Fruit fly (Drosophila melanogaster) whole organism, pupa: ENCODE data around the gene Ilp2.
A peak's percentile ranks its signal among the peaks of the same experiment; 100 is the strongest.

Experiments
- CG10348 ChIP-seq: fragments of 200-800 bp; sonication (Bioruptor generic); IDR thresholded peaks from 2 replicates; pipeline ENCODE4 v1.3.6; 2022; ENCODE audit warnings: missing biosample characterization, missing genetic modification characterization
- CG12605 ChIP-seq: fragments of 200-800 bp; sonication (Bioruptor generic); IDR thresholded peaks from 2 replicates; pipeline ENCODE4 v1.3.6; 2022; ENCODE audit warnings: missing biosample characterization, missing genetic modification characterization
- CG13204 ChIP-seq: fragments of 200-800 bp; sonication (Bioruptor generic); optimal IDR thresholded peaks from 2 replicates; lab custom pipeline; 2018; ENCODE audit warnings: missing biosample characterization, mild to moderate bottlenecking, missing genetic modification characterization, moderate library complexity
- CG14655 ChIP-seq: fragments of 200-800 bp; sonication (Bioruptor generic); optimal IDR thresholded peaks from 3 replicates; lab custom pipeline; 2017; ENCODE audit warnings: mild to moderate bottlenecking, missing biosample characterization, missing genetic modification reagents, missing genetic modification characterization
- CG15710 ChIP-seq: fragments of 200-800 bp; sonication (Bioruptor generic); optimal IDR thresholded peaks from 2 replicates; lab custom pipeline; 2018; ENCODE audit warnings: missing biosample characterization, mild to moderate bottlenecking, missing genetic modification characterization, moderate library complexity
- CG17806 ChIP-seq: fragments of 200-800 bp; sonication (Bioruptor generic); optimal IDR thresholded peaks from 2 replicates; lab custom pipeline; 2018; ENCODE audit warnings: missing biosample characterization, mild to moderate bottlenecking, missing genetic modification characterization, moderate library complexity
- CG32121 ChIP-seq: fragments of 200-800 bp; sonication (Bioruptor generic); IDR thresholded peaks from 2 replicates; pipeline ENCODE4 v1.3.6; 2022; ENCODE audit warnings: missing biosample characterization, missing genetic modification characterization
- CG34367 ChIP-seq: fragments of 200-800 bp; sonication (Bioruptor generic); optimal IDR thresholded peaks from 2 replicates; lab custom pipeline; 2018; ENCODE audit warnings: missing biosample characterization, mild to moderate bottlenecking, missing genetic modification characterization
- CG4496 ChIP-seq: fragments of 200-800 bp; sonication (Bioruptor generic); IDR thresholded peaks from 3 replicates; pipeline ENCODE4 v1.3.6; 2022; ENCODE audit warnings: missing biosample characterization, missing genetic modification characterization
- CG8159 ChIP-seq: fragments of 200-800 bp; sonication (Bioruptor generic); optimal IDR thresholded peaks from 3 replicates; lab custom pipeline; 2018; ENCODE audit warnings: missing biosample characterization, mild to moderate bottlenecking, missing genetic modification characterization, moderate library complexity
- CG8301 ChIP-seq: fragments of 200-800 bp; sonication (Bioruptor generic); optimal IDR thresholded peaks from 2 replicates; lab custom pipeline; 2018; ENCODE audit warnings: missing biosample characterization, mild to moderate bottlenecking, missing genetic modification characterization
- CG9948 ChIP-seq: fragments of 200-800 bp; sonication (Bioruptor generic); optimal IDR thresholded peaks from 2 replicates; lab custom pipeline; 2018; ENCODE audit warnings: missing biosample characterization, mild to moderate bottlenecking, missing genetic modification characterization, moderate library complexity
- D1 ChIP-seq: fragments of 200-800 bp; sonication (Bioruptor generic); optimal IDR thresholded peaks from 2 replicates; lab custom pipeline; 2018; ENCODE audit warnings: missing biosample characterization, mild to moderate bottlenecking, missing genetic modification characterization, moderate library complexity
- EcR ChIP-seq: fragments of 200-800 bp; sonication (Bioruptor generic); optimal IDR thresholded peaks from 3 replicates; lab custom pipeline; 2019; ENCODE audit warnings: missing biosample characterization, missing genetic modification characterization, mild to moderate bottlenecking, moderate library complexity, missing genetic modification reagents
- Ets98B ChIP-seq: fragments of 200-800 bp; sonication (Bioruptor generic); IDR thresholded peaks from 2 replicates; pipeline ENCODE4 v1.3.6; 2022; ENCODE audit warnings: missing biosample characterization, missing genetic modification characterization
- Pif1A ChIP-seq: fragments of 200-800 bp; sonication (Bioruptor generic); optimal IDR thresholded peaks from 3 replicates; lab custom pipeline; 2016; ENCODE audit warnings: missing biosample characterization, missing genetic modification characterization
- Pif1B ChIP-seq: fragments of 200-800 bp; sonication (Bioruptor generic); optimal IDR thresholded peaks from 3 replicates; lab custom pipeline; 2016; ENCODE audit warnings: missing biosample characterization, missing genetic modification characterization
- Snoo ChIP-seq: fragments of 200-800 bp; sonication (Bioruptor generic); optimal IDR thresholded peaks from 3 replicates; lab custom pipeline; 2017; ENCODE audit warnings: missing biosample characterization, mild to moderate bottlenecking, missing genetic modification characterization, inconsistent platforms
- fd96Ca ChIP-seq: fragments of 200-800 bp; sonication (Bioruptor generic); IDR thresholded peaks from 3 replicates; pipeline ENCODE4 v1.3.6; 2022; ENCODE audit warnings: missing biosample characterization, missing genetic modification characterization
- gl ChIP-seq: fragments of 200-800 bp; sonication (Bioruptor generic); optimal IDR thresholded peaks from 2 replicates; lab custom pipeline; 2018; ENCODE audit warnings: missing biosample characterization, mild to moderate bottlenecking, missing genetic modification characterization
- rn ChIP-seq: fragments of 200-800 bp; sonication (Bioruptor generic); IDR thresholded peaks from 2 replicates; pipeline ENCODE4 v1.3.6; 2022; ENCODE audit warnings: missing biosample characterization, missing genetic modification characterization

Ilp2 gene

dm6 chr3L:9832125-9832524 is 32.6 kb downstream of the Ilp2 start:
- TF ChIP-seq CG32121 (no peak), gl (no peak), CG8301 (tag; lab: Kevin White, UChicago) (no peak), CG13204 (GFP tag; lab: Kevin White, UChicago) (no peak)

dm6 chr3L:9836524-9837047 is 37.1 kb downstream of the Ilp2 start, which contains the start of gene I-2:
TSS of gene I-2 (minus strand) at chr3L:9836805.
- TF ChIP-seq CG4496 (GFP tag; lab: Robert Waterston, UW) (no peak), CG34367 (no peak), CG8159 (no peak), EcR (GFP tag; lab: Kevin White, UChicago) (no peak), fd96Ca (GFP tag; lab: Robert Waterston, UW) (no peak), CG13204 (GFP tag; lab: Kevin White, UChicago) (no peak), D1 (no peak), CG15710 (tag; lab: Kevin White, UChicago) (no peak), CG10348 (GFP tag; lab: Robert Waterston, UW) (no peak)

dm6 chr3L:9837053-9837452 is 37.6 kb downstream of the Ilp2 start:
- no peak for TF ChIP-seq Pif1B (GFP tag; lab: Kevin White, UChicago)
- no peak for TF ChIP-seq CG8159
- TF ChIP-seq CG8301 (tag; lab: Kevin White, UChicago) = no peak
- no peak for TF ChIP-seq fd96Ca (GFP tag; lab: Robert Waterston, UW)
- TF ChIP-seq Snoo (tag; lab: Kevin White, UChicago) = no peak
- TF ChIP-seq CG9948 (tag; lab: Kevin White, UChicago) = no peak
- no peak for TF ChIP-seq CG13204 (GFP tag; lab: Kevin White, UChicago)
- TF ChIP-seq CG15710 (tag; lab: Kevin White, UChicago) = no peak
- TF ChIP-seq CG10348 (GFP tag; lab: Robert Waterston, UW) = no peak
- no peak for TF ChIP-seq Ets98B (GFP tag; lab: Robert Waterston, UW)
- TF ChIP-seq Pif1A (GFP tag; lab: Kevin White, UChicago) = no peak
- TF ChIP-seq CG34367 = no peak

- no peak for TF ChIP-seq gl
- no peak for TF ChIP-seq CG8159
- no peak for TF ChIP-seq Pif1A (GFP tag; lab: Kevin White, UChicago)
- no peak for TF ChIP-seq CG12605
- no peak for TF ChIP-seq Pif1B (GFP tag; lab: Kevin White, UChicago)
- TF ChIP-seq CG9948 (tag; lab: Kevin White, UChicago) = no peak
- TF ChIP-seq EcR (GFP tag; lab: Kevin White, UChicago) = no peak
- TF ChIP-seq CG34367 = no peak
- peak; percentile 38; the same call in 1 of the 2 replicates for TF ChIP-seq CG32121
- no peak for TF ChIP-seq Ets98B (GFP tag; lab: Robert Waterston, UW)
- no peak for TF ChIP-seq rn (GFP tag; lab: Robert Waterston, UW)
- TF ChIP-seq CG10348 (GFP tag; lab: Robert Waterston, UW) = no peak
- peak; percentile 53 for TF ChIP-seq D1
- TF ChIP-seq CG13204 (GFP tag; lab: Kevin White, UChicago) = no peak
- TF ChIP-seq CG17806 (tag; lab: Kevin White, UChicago) = peak; percentile 5
- no peak for TF ChIP-seq fd96Ca (GFP tag; lab: Robert Waterston, UW)
- TF ChIP-seq CG4496 (GFP tag; lab: Robert Waterston, UW) = no peak
- TF ChIP-seq CG8301 (tag; lab: Kevin White, UChicago) = no peak
- no peak for TF ChIP-seq CG14655 (GFP tag; lab: Kevin White, UChicago)
- peak; percentile 5 for TF ChIP-seq CG15710 (tag; lab: Kevin White, UChicago)
- TF ChIP-seq Snoo (tag; lab: Kevin White, UChicago) = no peak
These were observed 39.0 kb downstream of the Ilp2 start, which contains the start of gene Cdk8 for dm6 chr3L:9838534-9838933. TSS of gene Cdk8 (minus strand) at chr3L:9838670.

dm6 chr3L:9840710-9841109 is 41.2 kb downstream of the Ilp2 start:
- TF ChIP-seq Pif1A (GFP tag; lab: Kevin White, UChicago) = no peak
- TF ChIP-seq CG34367 = no peak
- TF ChIP-seq fd96Ca (GFP tag; lab: Robert Waterston, UW) = no peak
- TF ChIP-seq rn (GFP tag; lab: Robert Waterston, UW) = no peak
- no peak for TF ChIP-seq CG14655 (GFP tag; lab: Kevin White, UChicago)
- TF ChIP-seq D1 = no peak
- TF ChIP-seq Pif1B (GFP tag; lab: Kevin White, UChicago) = no peak
- no peak for TF ChIP-seq Snoo (tag; lab: Kevin White, UChicago)
- TF ChIP-seq CG15710 (tag; lab: Kevin White, UChicago) = no peak

dm6 chr3L:9842043-9842442 is 42.5 kb downstream of the Ilp2 start:
- TF ChIP-seq CG4496 (GFP tag; lab: Robert Waterston, UW) (no peak), CG13204 (GFP tag; lab: Kevin White, UChicago) (no peak), Ets98B (GFP tag; lab: Robert Waterston, UW) (no peak), CG8301 (tag; lab: Kevin White, UChicago) (no peak), CG15710 (tag; lab: Kevin White, UChicago) (no peak), CG9948 (tag; lab: Kevin White, UChicago) (no peak), fd96Ca (GFP tag; lab: Robert Waterston, UW) (no peak), Snoo (tag; lab: Kevin White, UChicago) (no peak), Pif1B (GFP tag; lab: Kevin White, UChicago) (no peak), CG17806 (tag; lab: Kevin White, UChicago) (no peak), CG14655 (GFP tag; lab: Kevin White, UChicago) (no peak), D1 (no peak), CG32121 (no peak)
